Fruit fly (Drosophila melanogaster) whole organism, embryonic: ENCODE measurements around the gene Epp.

Experiments
- Abd-B ChIP-seq: fragments of 200-800 bp; sonication (Bioruptor generic); optimal IDR thresholded peaks from 2 replicates; lab custom pipeline; 2018; ENCODE audit warnings: missing biosample characterization, mild to moderate bottlenecking, missing genetic modification characterization, moderate library complexity
- Atf-2 ChIP-seq: fragments of 200-800 bp; sonication (Bioruptor generic); optimal IDR thresholded peaks from 2 replicates; lab custom pipeline; 2016; ENCODE audit warnings: missing biosample characterization, missing genetic modification characterization
- Bdp1 ChIP-seq: fragments of 200-800 bp; sonication (Bioruptor generic); optimal IDR thresholded peaks from 3 replicates; lab custom pipeline; 2016; ENCODE audit warnings: missing biosample characterization, missing genetic modification characterization
- CG10366 ChIP-seq: fragments of 200-800 bp; sonication (Bioruptor generic); IDR thresholded peaks from 2 replicates; pipeline ENCODE4 v1.3.6; 2022; ENCODE audit warnings: missing biosample characterization, missing genetic modification characterization
- CG11085 ChIP-seq: fragments of 200-800 bp; sonication (Bioruptor generic); IDR thresholded peaks from 2 replicates; pipeline ENCODE4 v1.3.6; 2022; ENCODE audit warnings: missing biosample characterization, missing genetic modification characterization
- CG12071 ChIP-seq: fragments of 200-800 bp; sonication (Bioruptor generic); optimal IDR thresholded peaks from 3 replicates; lab custom pipeline; 2018; ENCODE audit warnings: missing biosample characterization, mild to moderate bottlenecking, missing genetic modification characterization
- CG12659 ChIP-seq: fragments of 200-800 bp; sonication (Bioruptor generic); optimal IDR thresholded peaks from 3 replicates; lab custom pipeline; 2017; ENCODE audit warnings: mild to moderate bottlenecking, missing biosample characterization, missing genetic modification reagents, missing genetic modification characterization
- CG13624 ChIP-seq: fragments of 200-800 bp; sonication (Bioruptor generic); optimal IDR thresholded peaks from 2 replicates; lab custom pipeline; 2016; ENCODE audit warnings: missing biosample characterization, missing genetic modification characterization
- CG14050 ChIP-seq: fragments of 200-800 bp; sonication (Bioruptor generic); IDR thresholded peaks from 3 replicates; pipeline ENCODE4 v1.3.6; 2022; ENCODE audit warnings: missing biosample characterization, missing genetic modification characterization
- CG17361 ChIP-seq: fragments of 200-800 bp; sonication (Bioruptor generic); IDR thresholded peaks from 3 replicates; pipeline ENCODE4 v1.3.6; 2022; ENCODE audit warnings: missing biosample characterization, missing genetic modification characterization
- CG17612 ChIP-seq: fragments of 200-800 bp; sonication (Bioruptor generic); IDR thresholded peaks from 2 replicates; pipeline ENCODE4 v1.3.6; 2022; ENCODE audit warnings: missing biosample characterization, missing genetic modification characterization
- CG1792 ChIP-seq: fragments of 200-800 bp; sonication (Bioruptor generic); optimal IDR thresholded peaks from 2 replicates; lab custom pipeline; 2016; ENCODE audit warnings: missing biosample characterization, missing genetic modification characterization
- CG31224 ChIP-seq: fragments of 200-800 bp; sonication (Bioruptor generic); IDR thresholded peaks from 2 replicates; pipeline ENCODE4 v1.3.6; 2022; ENCODE audit warnings: missing biosample characterization, missing genetic modification characterization
- CG31388 ChIP-seq: fragments of 200-800 bp; sonication (Bioruptor generic); optimal IDR thresholded peaks from 2 replicates; lab custom pipeline; 2016; ENCODE audit warnings: missing biosample characterization, missing genetic modification characterization
- CG33557 ChIP-seq: fragments of 200-800 bp; sonication (Bioruptor generic); optimal IDR thresholded peaks from 2 replicates; lab custom pipeline; 2019; ENCODE audit warnings: missing biosample characterization, mild to moderate bottlenecking, missing genetic modification characterization, moderate library complexity
- CG34422 ChIP-seq: fragments of 200-800 bp; sonication (Bioruptor generic); IDR thresholded peaks from 3 replicates; pipeline ENCODE4 v1.3.6; 2022; ENCODE audit warnings: missing biosample characterization, missing genetic modification characterization
- CG5180 ChIP-seq: fragments of 200-800 bp; sonication (Bioruptor generic); optimal IDR thresholded peaks from 3 replicates; lab custom pipeline; 2017; ENCODE audit warnings: missing biosample characterization, missing genetic modification characterization, mild to moderate bottlenecking, moderate library complexity, missing genetic modification reagents
- CG5245 ChIP-seq: fragments of 200-800 bp; sonication (Bioruptor generic); optimal IDR thresholded peaks from 3 replicates; lab custom pipeline; 2016; ENCODE audit warnings: missing biosample characterization, missing genetic modification characterization
- CG5953 ChIP-seq: fragments of 200-800 bp; sonication (Bioruptor generic); IDR thresholded peaks from 2 replicates; pipeline ENCODE4 v1.3.6; 2022; ENCODE audit warnings: missing biosample characterization, missing genetic modification characterization
- CG6813 ChIP-seq: fragments of 200-800 bp; sonication (Bioruptor generic); optimal IDR thresholded peaks from 2 replicates; lab custom pipeline; 2017; ENCODE audit warnings: missing biosample characterization, missing genetic modification characterization, mild to moderate bottlenecking, moderate library complexity, missing genetic modification reagents
- CG7357 ChIP-seq: fragments of 200-800 bp; sonication (Bioruptor generic); IDR thresholded peaks from 3 replicates; pipeline ENCODE4 v1.3.6; 2022; ENCODE audit warnings: missing biosample characterization, missing genetic modification characterization
- CG9215 ChIP-seq: fragments of 200-800 bp; sonication (Bioruptor generic); IDR thresholded peaks from 2 replicates; pipeline ENCODE4 v1.3.6; 2022; ENCODE audit warnings: missing biosample characterization, missing genetic modification characterization
- CkIIα-i1 ChIP-seq: fragments of 200-800 bp; sonication (Bioruptor generic); IDR thresholded peaks from 2 replicates; pipeline ENCODE4 v1.3.6; 2022; ENCODE audit warnings: missing biosample characterization, missing genetic modification characterization
- Dek ChIP-seq: fragments of 200-800 bp; sonication (Bioruptor generic); optimal IDR thresholded peaks from 3 replicates; lab custom pipeline; 2019; ENCODE audit warnings: missing biosample characterization, mild to moderate bottlenecking, missing genetic modification characterization, moderate library complexity
- Dll ChIP-seq: fragments of 200-800 bp; sonication (Bioruptor generic); IDR thresholded peaks from 4 replicates; pipeline ENCODE4 v1.3.6; 2022; ENCODE audit warnings: missing biosample characterization, missing genetic modification characterization; ENCODE audit not compliant: partially characterized antibody
- Ets65A ChIP-seq: fragments of 200-800 bp; sonication (Bioruptor generic); peaks from one replicate; lab custom pipeline; 2016; ENCODE audit warnings: missing biosample characterization, missing genetic modification characterization
- H2.0 ChIP-seq: fragments of 200-800 bp; sonication (Bioruptor generic); IDR thresholded peaks from 2 replicates; pipeline ENCODE4 v1.3.6; 2022; ENCODE audit warnings: missing biosample characterization, missing genetic modification characterization
- HLHmδ ChIP-seq: fragments of 200-800 bp; sonication (Bioruptor generic); optimal IDR thresholded peaks from 2 replicates; lab custom pipeline; 2018; ENCODE audit warnings: missing biosample characterization, mild to moderate bottlenecking, missing genetic modification characterization, moderate library complexity
- Nf-YC ChIP-seq: fragments of 200-800 bp; optimal IDR thresholded peaks from 3 replicates; lab custom pipeline; 2019; ENCODE audit warnings: missing biosample characterization, mild to moderate bottlenecking, missing genetic modification characterization, moderate library complexity
- PHDP ChIP-seq: fragments of 200-800 bp; sonication (Bioruptor generic); optimal IDR thresholded peaks from 3 replicates; lab custom pipeline; 2018; ENCODE audit warnings: missing biosample characterization, mild to moderate bottlenecking, missing genetic modification characterization, moderate library complexity
- Poxn ChIP-seq: fragments of 200-800 bp; sonication (Bioruptor generic); IDR thresholded peaks from 2 replicates; pipeline ENCODE4 v1.3.6; 2022; ENCODE audit warnings: missing biosample characterization, missing genetic modification characterization
- TFAM ChIP-seq: fragments of 200-800 bp; sonication (Bioruptor generic); optimal IDR thresholded peaks from 2 replicates; lab custom pipeline; 2017; ENCODE audit warnings: missing biosample characterization, missing genetic modification characterization, inconsistent platforms
- Xrp1 ChIP-seq: fragments of 200-800 bp; sonication (Bioruptor generic); IDR thresholded peaks from 2 replicates; pipeline ENCODE4 v1.3.6; 2022; ENCODE audit warnings: missing biosample characterization, missing genetic modification characterization
- ab ChIP-seq: fragments of 200-800 bp; sonication (Bioruptor generic); optimal IDR thresholded peaks from 2 replicates; lab custom pipeline; 2016; ENCODE audit warnings: missing biosample characterization, missing genetic modification characterization
- al ChIP-seq: fragments of 200-800 bp; sonication (Bioruptor generic); IDR thresholded peaks from 2 replicates; pipeline ENCODE4 v1.3.6; 2022; ENCODE audit warnings: missing biosample characterization, missing genetic modification characterization
- ara ChIP-seq: fragments of 200-800 bp; sonication (Bioruptor generic); IDR thresholded peaks from 2 replicates; pipeline ENCODE4 v1.3.6; 2022; ENCODE audit warnings: missing biosample characterization, missing genetic modification characterization
- ato ChIP-seq: fragments of 200-800 bp; sonication (Bioruptor generic); IDR thresholded peaks from 2 replicates; pipeline ENCODE4 v1.3.6; 2022; ENCODE audit warnings: missing biosample characterization, missing genetic modification characterization; ENCODE audit not compliant: partially characterized antibody
- danr ChIP-seq: fragments of 200-800 bp; sonication (Bioruptor generic); IDR thresholded peaks from 2 replicates; pipeline ENCODE4 v1.3.6; 2022; ENCODE audit warnings: missing biosample characterization, missing genetic modification characterization
- dysf ChIP-seq: fragments of 200-800 bp; sonication (Bioruptor generic); IDR thresholded peaks from 3 replicates; pipeline ENCODE4 v1.3.6; 2022; ENCODE audit warnings: missing biosample characterization, missing genetic modification characterization
- gem ChIP-seq: fragments of 200-800 bp; sonication (Bioruptor generic); optimal IDR thresholded peaks from 2 replicates; lab custom pipeline; 2019; ENCODE audit warnings: missing biosample characterization, mild to moderate bottlenecking, missing genetic modification characterization, moderate library complexity
- lilli ChIP-seq: fragments of 200-800 bp; sonication (Bioruptor generic); optimal IDR thresholded peaks from 3 replicates; lab custom pipeline; 2016; ENCODE audit warnings: missing biosample characterization, missing genetic modification characterization
- mam ChIP-seq: fragments of 200-800 bp; sonication (Bioruptor generic); optimal IDR thresholded peaks from 3 replicates; lab custom pipeline; 2016; ENCODE audit warnings: missing biosample characterization, missing genetic modification characterization
- nau ChIP-seq: fragments of 200-800 bp; sonication (Bioruptor generic); optimal IDR thresholded peaks from 3 replicates; lab custom pipeline; 2017; ENCODE audit warnings: missing biosample characterization, mild to moderate bottlenecking, missing genetic modification characterization, missing genetic modification reagents
- oc ChIP-seq: fragments of 200-800 bp; sonication (Bioruptor generic); optimal IDR thresholded peaks from 2 replicates; lab custom pipeline; 2018; ENCODE audit warnings: missing biosample characterization, mild to moderate bottlenecking, missing genetic modification characterization, moderate library complexity
- p53 ChIP-seq: fragments of 200-800 bp; sonication (Bioruptor generic); optimal IDR thresholded peaks from 2 replicates; lab custom pipeline; 2016; ENCODE audit warnings: missing biosample characterization, missing genetic modification characterization
- sd ChIP-seq: fragments of 200-800 bp; sonication (Bioruptor generic); optimal IDR thresholded peaks from 3 replicates; lab custom pipeline; 2018; ENCODE audit warnings: missing biosample characterization, mild to moderate bottlenecking, missing genetic modification characterization, moderate library complexity
- seq ChIP-seq: fragments of 200-800 bp; sonication (Bioruptor generic); IDR thresholded peaks from 2 replicates; pipeline ENCODE4 v1.3.6; 2022; ENCODE audit warnings: missing biosample characterization, missing genetic modification characterization
- sima ChIP-seq: fragments of 200-800 bp; sonication (Bioruptor generic); optimal IDR thresholded peaks from 2 replicates; lab custom pipeline; 2016; ENCODE audit warnings: missing biosample characterization, missing genetic modification characterization
- so ChIP-seq: fragments of 200-800 bp; sonication (Bioruptor generic); IDR thresholded peaks from 3 replicates; pipeline ENCODE4 v1.3.6; 2022; ENCODE audit warnings: missing biosample characterization, missing genetic modification characterization
- sqz ChIP-seq: fragments of 200-800 bp; sonication (Bioruptor generic); optimal IDR thresholded peaks from 3 replicates; lab custom pipeline; 2018; ENCODE audit warnings: missing biosample characterization, mild to moderate bottlenecking, missing genetic modification characterization
- sr ChIP-seq: fragments of 200-800 bp; sonication (Bioruptor generic); IDR thresholded peaks from 3 replicates; pipeline ENCODE4 v1.3.6; 2022; ENCODE audit warnings: missing biosample characterization, missing genetic modification characterization

The Epp gene

dm6 chr3R:24010637-24011214 lies 18.0 kb upstream of the Epp start (continued):
- TF ChIP-seq CG5953 (GFP tag; lab: Robert Waterston, UW) (no peak), ara (GFP tag; lab: Robert Waterston, UW) (no peak), CG9215 (GFP tag; lab: Robert Waterston, UW) (peak; percentile 50), ato (GFP tag; lab: Robert Waterston, UW) (no peak), CG33557 (no peak), PHDP (tag; lab: Kevin White, UChicago) (peak; percentile 66), sima (GFP tag; lab: Kevin White, UChicago) (no peak), nau (GFP tag; lab: Kevin White, UChicago) (no peak), CkIIα-i1 (GFP tag; lab: Robert Waterston, UW) (no peak), Atf-2 (GFP tag; lab: Kevin White, UChicago) (no peak), CG17612 (GFP tag; lab: Robert Waterston, UW) (peak; percentile 43; the same call in 1 of the 2 replicates), Dll (GFP tag; lab: Robert Waterston, UW) (no peak), CG7357 (GFP tag; lab: Robert Waterston, UW) (peak; percentile 53; the same call in 2 of the 3 replicates), CG31224 (GFP tag; lab: Robert Waterston, UW) (peak; percentile 51; the same call in 1 of the 2 replicates), CG34422 (GFP tag; lab: Robert Waterston, UW) (0 out of 3 replicates have a peak, but pooled peaks have one; percentile 37), CG12071 (GFP tag; lab: Kevin White, UChicago) (peak; percentile 5), H2.0 (GFP tag; lab: Robert Waterston, UW) (peak; percentile 52; the same call in 1 of the 2 replicates), sr (GFP tag; lab: Robert Waterston, UW) (peak; percentile 62; the same call in 1 of the 3 replicates), Dek (tag; lab: Kevin White, UChicago) (peak; percentile 64), CG17361 (peak; percentile 61), ab (GFP tag; lab: Kevin White, UChicago) (no peak), Poxn (no peak), p53 (GFP tag; lab: Kevin White, UChicago) (no peak), CG10366 (GFP tag; lab: Robert Waterston, UW) (peak; percentile 67), CG31388 (GFP tag; lab: Kevin White, UChicago) (no peak), Abd-B (GFP tag; lab: Kevin White, UChicago) (no peak), CG5245 (GFP tag; lab: Kevin White, UChicago) (peak; percentile 4), Nf-YC (peak; percentile 40), CG14050 (peak; percentile 41; the same call in 2 of the 3 replicates), CG1792 (GFP tag; lab: Kevin White, UChicago) (no peak), CG11085 (GFP tag; lab: Robert Waterston, UW) (peak; percentile 28; the same call in 1 of the 2 replicates), Ets65A (GFP tag; lab: Kevin White, UChicago) (peak; percentile 52), oc (tag; lab: Kevin White, UChicago) (peak; percentile 38), seq (peak; percentile 79), TFAM (GFP tag; lab: Kevin White, UChicago) (no peak), danr (GFP tag; lab: Robert Waterston, UW) (peak; percentile 64), al (peak; percentile 59), CG6813 (GFP tag; lab: Kevin White, UChicago) (peak; percentile 1), HLHmδ (no peak), CG13624 (peak; percentile 29), dysf (GFP tag; lab: Robert Waterston, UW) (peak; percentile 81), Xrp1 (GFP tag; lab: Robert Waterston, UW) (peak; percentile 65; the same call in 1 of the 2 replicates), so (peak; percentile 48; the same call in 1 of the 3 replicates), sd (tag; lab: Kevin White, UChicago) (peak; percentile 41), sqz (GFP tag; lab: Kevin White, UChicago) (no peak), mam (peak; percentile 18), CG5180 (GFP tag; lab: Kevin White, UChicago) (peak; percentile 7), lilli (GFP tag; lab: Kevin White, UChicago) (peak; percentile 42), Bdp1 (GFP tag; lab: Kevin White, UChicago) (no peak), gem (tag; lab: Kevin White, UChicago) (peak; percentile 74), CG12659 (GFP tag; lab: Kevin White, UChicago) (peak; percentile 73)
